Worm (Caenorhabditis elegans): Measurements from ENCODE around the gene W03C9.1.

The W03C9.1 gene

ce11 chrII:12006575-12007098 is 44.7 kb upstream of the W03C9.1 start, which contains the start of gene mcm-2 (continued):
- no peak for TF ChIP-seq mdl-1 (tag; optimal IDR thresholded peaks at IDR 0.05)
- TF ChIP-seq ama-1 (optimal IDR thresholded peaks at IDR 0.05) = no peak

ce11 chrII:12005981-12006380 is 44.1 kb upstream of the W03C9.1 start:
- no peak for TF ChIP-seq unc-39 (tag; optimal IDR thresholded peaks at IDR 0.05)
- TF ChIP-seq sma-9 (GFP tag; optimal IDR thresholded peaks at IDR 0.05) = no peak
- no peak for TF ChIP-seq sma-9 (tag; optimal IDR thresholded peaks at IDR 0.05)
- no peak for TF ChIP-seq ZK546.5 (tag; optimal IDR thresholded peaks at IDR 0.05)
- TF ChIP-seq sem-4 (tag; optimal IDR thresholded peaks at IDR 0.05) = no peak
- TF ChIP-seq nhr-6 (tag; optimal IDR thresholded peaks at IDR 0.05) = no peak
- TF ChIP-seq nhr-11 (tag; optimal IDR thresholded peaks at IDR 0.05) = no peak
- no peak for TF ChIP-seq nhr-12 (tag; optimal IDR thresholded peaks at IDR 0.05)
- TF ChIP-seq peb-1 (tag; optimal IDR thresholded peaks at IDR 0.05) = no peak
- TF ChIP-seq C34F6.9 (tag; optimal IDR thresholded peaks at IDR 0.05) = no peak
- TF ChIP-seq nhr-237 (tag; optimal IDR thresholded peaks at IDR 0.05) = no peak
- no peak for TF ChIP-seq nhr-23 (tag; optimal IDR thresholded peaks at IDR 0.05)
- no peak for TF ChIP-seq nhr-129 (tag; optimal IDR thresholded peaks at IDR 0.05)
- TF ChIP-seq zag-1 (tag; optimal IDR thresholded peaks at IDR 0.05) = no peak

ce11 chrII:11998903-11999302 is 37.0 kb upstream of the W03C9.1 start, which contains the start of gene Y17G7B.23:
Y17G7B.23 (plus strand) TSS chrII:11999203.
- TF ChIP-seq nhr-77 (tag; optimal IDR thresholded peaks at IDR 0.05) (no peak), ZK546.5 (tag; optimal IDR thresholded peaks at IDR 0.05) (no peak), sma-3 (GFP tag; optimal IDR thresholded peaks at IDR 0.05) (no peak)

ce11 chrII:11994940-11995339 is 33.0 kb upstream of the W03C9.1 start:
- TF ChIP-seq zag-1 (tag; optimal IDR thresholded peaks at IDR 0.05) = no peak
- no peak for TF ChIP-seq R02D3.7 (tag; optimal IDR thresholded peaks at IDR 0.05)
- no peak for TF ChIP-seq elt-1 (tag; optimal IDR thresholded peaks at IDR 0.05)
- TF ChIP-seq nhr-6 (tag; optimal IDR thresholded peaks at IDR 0.05) = no peak
- TF ChIP-seq crh-2 (tag; optimal IDR thresholded peaks at IDR 0.05) = no peak
- TF ChIP-seq unc-55 (GFP tag; optimal IDR thresholded peaks at IDR 0.05) = no peak
- TF ChIP-seq lsy-2 (tag; optimal IDR thresholded peaks at IDR 0.05) = no peak
- TF ChIP-seq ama-1 (optimal IDR thresholded peaks at IDR 0.05) = no peak
- no peak for TF ChIP-seq ztf-11 (tag; optimal IDR thresholded peaks at IDR 0.05)
- TF ChIP-seq peb-1 (tag; optimal IDR thresholded peaks at IDR 0.05) = no peak
- no peak for TF ChIP-seq C34F6.9 (tag; optimal IDR thresholded peaks at IDR 0.05)
- no peak for TF ChIP-seq lin-11 (tag; optimal IDR thresholded peaks at IDR 0.05)
- no peak for TF ChIP-seq nhr-25 (tag; optimal IDR thresholded peaks at IDR 0.05)
- no peak for TF ChIP-seq skn-1 (tag; optimal IDR thresholded peaks at IDR 0.05)
- no peak for TF ChIP-seq alr-1 (tag; optimal IDR thresholded peaks at IDR 0.05)
- TF ChIP-seq nhr-10 (tag; optimal IDR thresholded peaks at IDR 0.05) = no peak
- no peak for TF ChIP-seq Y55F3AM.14 (GFP tag; optimal IDR thresholded peaks at IDR 0.05)
- no peak for TF ChIP-seq gmeb-1 (tag; optimal IDR thresholded peaks at IDR 0.05)
- no peak for TF ChIP-seq elt-3 (tag; optimal IDR thresholded peaks at IDR 0.05)

- TF ChIP-seq lsy-2 (tag; optimal IDR thresholded peaks at IDR 0.05) = no peak
- TF ChIP-seq gmeb-1 (tag; optimal IDR thresholded peaks at IDR 0.05) = no peak
- no peak for TF ChIP-seq snpc-4 (tag; optimal IDR thresholded peaks at IDR 0.05)
- TF ChIP-seq Y55F3AM.14 (GFP tag; optimal IDR thresholded peaks at IDR 0.05) = no peak
- TF ChIP-seq sem-4 (tag; optimal IDR thresholded peaks at IDR 0.05) = no peak
- TF ChIP-seq R02D3.7 (tag; optimal IDR thresholded peaks at IDR 0.05) = no peak
- no peak for TF ChIP-seq unc-55 (GFP tag; optimal IDR thresholded peaks at IDR 0.05)
- no peak for TF ChIP-seq zag-1 (tag; optimal IDR thresholded peaks at IDR 0.05)
- no peak for TF ChIP-seq mdl-1 (tag; optimal IDR thresholded peaks at IDR 0.05)
- no peak for TF ChIP-seq ceh-16 (tag; optimal IDR thresholded peaks at IDR 0.05)
- no peak for TF ChIP-seq nhr-10 (tag; optimal IDR thresholded peaks at IDR 0.05)
- TF ChIP-seq fos-1 (tag; optimal IDR thresholded peaks at IDR 0.05) = no peak
- no peak for TF ChIP-seq ceh-82 (tag; optimal IDR thresholded peaks at IDR 0.05)
- no peak for TF ChIP-seq nhr-21 (tag; optimal IDR thresholded peaks at IDR 0.05)
- no peak for TF ChIP-seq ztf-11 (tag; optimal IDR thresholded peaks at IDR 0.05)
- no peak for TF ChIP-seq nhr-77 (tag; optimal IDR thresholded peaks at IDR 0.05)
- no peak for TF ChIP-seq alr-1 (tag; optimal IDR thresholded peaks at IDR 0.05)
These were observed 30.8 kb upstream of the W03C9.1 start, which contains the start of gene dhps-1 for ce11 chrII:11992701-11993100. dhps-1 (plus strand) TSS chrII:11993001.

Measured in whole organism, L2 larva.